Worm (Caenorhabditis elegans) whole organism, L3 larva: ENCODE data around the gene C04E6.12.
A peak's percentile ranks its signal among the peaks of the same experiment; 100 is the strongest.

Experiments
- aly-2 ChIP-seq: fragments of 150-350 bp; optimal IDR thresholded peaks from 2 replicates; lab custom pipeline; 2014; ENCODE audit warnings: missing biosample characterization, missing genetic modification characterization
- ama-1 ChIP-seq: fragments of 150-350 bp; optimal IDR thresholded peaks from 2 replicates; lab custom pipeline; 2018
- ceh-28 ChIP-seq: fragments of 150-350 bp; optimal IDR thresholded peaks from 2 replicates; lab custom pipeline; 2014; ENCODE audit warnings: missing biosample characterization, missing genetic modification reagents, missing genetic modification characterization
- daf-12 ChIP-seq: fragments of 150-350 bp; optimal IDR thresholded peaks from 2 replicates; lab custom pipeline; 2014; ENCODE audit warnings: missing biosample characterization, missing genetic modification reagents, missing genetic modification characterization
- egl-5 ChIP-seq: fragments of 150-350 bp; optimal IDR thresholded peaks from 2 replicates; lab custom pipeline; 2017; ENCODE audit warnings: missing biosample characterization, missing genetic modification reagents, missing genetic modification characterization, inconsistent platforms
- elt-1 ChIP-seq: fragments of 150-350 bp; optimal IDR thresholded peaks from 2 replicates; lab custom pipeline; 2014; ENCODE audit warnings: missing biosample characterization, missing genetic modification characterization
- elt-2 ChIP-seq: sonication (generic microtip); optimal IDR thresholded peaks from 2 replicates; lab custom pipeline; 2016; ENCODE audit warnings: missing genetic modification reagents, mild to moderate bottlenecking, missing genetic modification characterization, missing compliant biosample characterization
- elt-3 ChIP-seq, 3 experiments: fragments of 150-350 bp in 1 of 3; sonication (generic microtip) in 2 of 3; optimal IDR thresholded peaks; 2 replicates in 2 of 3; 4 replicates in 1 of 3; lab custom pipeline; 2014 to 2017; ENCODE audit warnings: missing biosample characterization in 3 of 3, missing genetic modification characterization in 3 of 3
- eor-1 ChIP-seq, 2 experiments: fragments of 150-350 bp; optimal IDR thresholded peaks; 2 replicates each; lab custom pipeline; 2014 to 2018; ENCODE audit warnings: missing biosample characterization in 2 of 2, missing genetic modification characterization in 2 of 2
- fkh-10 ChIP-seq: sonication (generic microtip); optimal IDR thresholded peaks from 2 replicates; lab custom pipeline; 2017; ENCODE audit warnings: missing biosample characterization, missing genetic modification reagents, missing genetic modification characterization
- fkh-2 ChIP-seq: fragments of 150-350 bp; optimal IDR thresholded peaks from 2 replicates; lab custom pipeline; 2014; ENCODE audit warnings: missing biosample characterization, missing genetic modification reagents, missing genetic modification characterization
- fos-1 ChIP-seq: fragments of 150-350 bp; optimal IDR thresholded peaks from 2 replicates; lab custom pipeline; 2014; ENCODE audit warnings: missing biosample characterization, missing genetic modification characterization
- hmg-11 ChIP-seq: sonication (generic microtip); optimal IDR thresholded peaks from 2 replicates; lab custom pipeline; 2016; ENCODE audit warnings: missing genetic modification characterization, missing compliant biosample characterization
- lin-39 ChIP-seq: fragments of 150-350 bp; optimal IDR thresholded peaks from 2 replicates; lab custom pipeline; 2018; ENCODE audit warnings: missing biosample characterization, missing genetic modification reagents, missing genetic modification characterization
- lsy-12 ChIP-seq: sonication (generic microtip); optimal IDR thresholded peaks from 2 replicates; lab custom pipeline; 2016; ENCODE audit warnings: mild to moderate bottlenecking, missing genetic modification characterization, missing compliant biosample characterization
- mdl-1 ChIP-seq: fragments of 150-350 bp; optimal IDR thresholded peaks from 2 replicates; lab custom pipeline; 2014; ENCODE audit warnings: missing biosample characterization, missing genetic modification characterization
- mml-1 ChIP-seq: fragments of 150-350 bp; sonication (generic microtip); optimal IDR thresholded peaks from 3 replicates; lab custom pipeline; 2014; ENCODE audit warnings: missing biosample characterization, missing genetic modification characterization
- nfya-1 ChIP-seq: sonication (generic microtip); optimal IDR thresholded peaks from 2 replicates; lab custom pipeline; 2017; ENCODE audit warnings: missing genetic modification characterization, mild to moderate bottlenecking, missing compliant biosample characterization, antibody characterized with exemption, moderate library complexity; ENCODE audit not compliant: insufficient read depth
- nhr-11 ChIP-seq: fragments of 150-350 bp; optimal IDR thresholded peaks from 2 replicates; lab custom pipeline; 2014; ENCODE audit warnings: missing biosample characterization, missing genetic modification characterization
- nhr-237 ChIP-seq: fragments of 150-350 bp; optimal IDR thresholded peaks from 2 replicates; lab custom pipeline; 2014; ENCODE audit warnings: missing biosample characterization, missing genetic modification characterization
- nhr-25 ChIP-seq: sonication (generic microtip); optimal IDR thresholded peaks from 2 replicates; lab custom pipeline; 2017; ENCODE audit warnings: missing biosample characterization, missing genetic modification characterization
- nhr-28 ChIP-seq: fragments of 150-350 bp; optimal IDR thresholded peaks from 2 replicates; lab custom pipeline; 2014; ENCODE audit warnings: missing biosample characterization, missing genetic modification characterization
- nhr-43 ChIP-seq: sonication (generic microtip); optimal IDR thresholded peaks from 2 replicates; lab custom pipeline; 2016; ENCODE audit warnings: mild to moderate bottlenecking, missing genetic modification characterization, missing compliant biosample characterization; ENCODE audit not compliant: poor library complexity, severe bottlenecking
- nhr-76 ChIP-seq: fragments of 150-350 bp; sonication (generic microtip); optimal IDR thresholded peaks from 5 replicates; lab custom pipeline; 2014; ENCODE audit warnings: missing biosample characterization, missing genetic modification characterization
- nhr-77 ChIP-seq: fragments of 150-350 bp; optimal IDR thresholded peaks from 2 replicates; lab custom pipeline; 2014; ENCODE audit warnings: missing biosample characterization, missing genetic modification characterization
- pha-4 ChIP-seq: fragments of 150-350 bp; optimal IDR thresholded peaks from 2 replicates; lab custom pipeline; 2014; ENCODE audit warnings: missing biosample characterization, missing genetic modification reagents, missing genetic modification characterization
- skn-1 ChIP-seq: fragments of 150-350 bp; optimal IDR thresholded peaks from 2 replicates; lab custom pipeline; 2014; ENCODE audit warnings: missing biosample characterization, missing genetic modification characterization
- snpc-4 ChIP-seq: fragments of 150-350 bp; optimal IDR thresholded peaks from 2 replicates; lab custom pipeline; 2014; ENCODE audit warnings: missing biosample characterization, missing genetic modification characterization
- tbx-2 ChIP-seq: sonication (generic microtip); optimal IDR thresholded peaks from 2 replicates; lab custom pipeline; 2016; ENCODE audit warnings: mild to moderate bottlenecking, missing genetic modification characterization, missing compliant biosample characterization
- unc-39 ChIP-seq: sonication (generic microtip); optimal IDR thresholded peaks from 4 replicates; lab custom pipeline; 2017; ENCODE audit warnings: missing biosample characterization, missing genetic modification characterization
- unc-62 ChIP-seq: fragments of 150-350 bp; sonication (generic microtip); optimal IDR thresholded peaks from 4 replicates; lab custom pipeline; 2014; ENCODE audit warnings: missing biosample characterization, missing genetic modification reagents, missing genetic modification characterization
- ztf-11 ChIP-seq: fragments of 150-350 bp; optimal IDR thresholded peaks from 2 replicates; lab custom pipeline; 2014; ENCODE audit warnings: missing biosample characterization, missing genetic modification characterization
- ztf-4 ChIP-seq: fragments of 150-350 bp; optimal IDR thresholded peaks from 2 replicates; lab custom pipeline; 2014; ENCODE audit warnings: missing biosample characterization, missing genetic modification characterization

The C04E6.12 gene

DNA sequence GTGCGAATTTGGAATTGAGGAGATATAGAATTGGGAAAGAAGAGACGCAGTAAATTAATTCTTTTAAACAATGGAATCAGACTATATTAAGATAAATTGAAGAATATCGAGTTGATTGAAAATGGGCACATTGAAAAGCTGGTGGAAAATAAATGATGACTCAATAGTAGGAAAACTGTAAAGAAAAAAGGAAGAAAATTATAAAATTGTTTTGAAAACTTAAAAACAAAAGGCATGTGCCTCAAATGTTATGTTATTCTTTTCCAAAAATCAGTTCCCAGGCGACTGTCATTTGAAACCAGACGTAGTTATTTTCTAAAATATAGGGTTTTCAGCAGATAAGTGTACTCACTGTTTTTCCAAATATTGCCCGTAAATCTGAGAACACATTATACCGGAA lies at the start of gene C04E6.12:
Gene C04E6.12, minus strand, starts transcription at position 101 of the 400 bp plus-strand sequence.
- TF ChIP-seq mml-1 (tag; lab: Kevin White, UChicago) (no peak), elt-3 (tag; optimal IDR thresholded peaks at IDR 0.05; lab: Kevin White, UChicago) (no peak), eor-1 (tag; optimal IDR thresholded peaks at IDR 0.05; lab: Kevin White, UChicago) (no peak), tbx-2 (tag; lab: Kevin White, UChicago) (no peak), nhr-28 (tag; lab: Kevin White, UChicago) (no peak), hmg-11 (no peak), lsy-12 (tag; lab: Kevin White, UChicago) (no peak), nfya-1 (no peak), egl-5 (tag; lab: Kevin White, UChicago) (no peak), nhr-25 (tag; lab: Kevin White, UChicago) (no peak), ztf-4 (tag; lab: Kevin White, UChicago) (no peak), nhr-77 (tag; lab: Kevin White, UChicago) (no peak), fkh-10 (no peak), nhr-11 (tag; lab: Kevin White, UChicago) (no peak), ceh-28 (tag; lab: Kevin White, UChicago) (no peak), ama-1 (no peak)

DNA sequence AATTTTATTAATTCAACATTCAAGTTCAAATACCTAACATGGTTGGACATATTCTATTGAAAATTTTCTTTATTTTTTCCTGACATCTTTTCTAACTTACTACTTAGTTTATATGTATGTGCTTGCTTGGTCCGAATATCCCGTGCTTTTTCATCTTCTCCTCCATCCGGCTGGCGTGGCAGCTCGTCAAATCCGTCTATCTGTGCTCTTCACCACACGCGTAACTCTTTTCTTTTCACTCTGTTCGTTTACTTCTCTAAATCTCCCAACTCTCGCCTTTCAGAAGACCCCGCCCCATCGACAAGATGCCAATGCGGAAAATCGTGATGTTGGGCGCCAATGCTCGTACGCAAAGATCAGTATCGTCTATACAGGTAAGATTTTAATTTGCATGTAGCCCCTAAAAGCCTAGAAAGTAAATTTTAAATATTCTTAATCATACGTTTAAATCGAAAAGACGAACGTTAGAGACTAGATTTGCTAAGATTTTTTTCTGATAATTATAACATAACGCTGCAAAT lies 44.9 kb upstream of the C04E6.12 start:
- peak; percentile 53 for TF ChIP-seq nfya-1
- peak; percentile 36 for TF ChIP-seq lin-39
- no peak for TF ChIP-seq ztf-11 (tag; lab: Kevin White, UChicago)

DNA sequence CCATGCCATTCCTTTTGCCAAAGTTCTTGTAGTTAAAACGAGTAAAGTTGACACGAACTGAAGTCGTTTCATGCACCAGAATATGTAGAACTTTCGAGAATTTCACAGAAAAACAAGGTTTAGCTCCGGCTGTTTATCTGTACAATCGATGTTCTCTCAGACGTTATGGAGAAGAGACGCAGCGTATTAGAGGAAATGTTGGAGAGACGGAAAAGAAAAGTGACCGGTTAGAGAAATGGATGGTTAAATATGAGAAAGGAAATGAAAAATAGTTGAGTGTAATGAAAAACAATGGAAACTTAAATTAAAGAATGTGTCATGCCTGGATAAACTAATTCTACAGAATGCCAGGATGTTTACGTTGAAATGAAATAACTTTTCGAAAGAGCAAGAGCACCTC lies 43.9 kb upstream of the C04E6.12 start, which contains the start of gene pcm-1:
Gene pcm-1, minus strand, starts transcription at position 187 of the 400 bp plus-strand sequence.
- TF ChIP-seq hmg-11 (peak; percentile 2), lin-39 (peak; percentile 2), snpc-4 (peak; percentile 25), nfya-1 (peak; percentile 62), ceh-28 (tag; lab: Kevin White, UChicago) (peak; percentile 34), nhr-43 (no peak)

DNA sequence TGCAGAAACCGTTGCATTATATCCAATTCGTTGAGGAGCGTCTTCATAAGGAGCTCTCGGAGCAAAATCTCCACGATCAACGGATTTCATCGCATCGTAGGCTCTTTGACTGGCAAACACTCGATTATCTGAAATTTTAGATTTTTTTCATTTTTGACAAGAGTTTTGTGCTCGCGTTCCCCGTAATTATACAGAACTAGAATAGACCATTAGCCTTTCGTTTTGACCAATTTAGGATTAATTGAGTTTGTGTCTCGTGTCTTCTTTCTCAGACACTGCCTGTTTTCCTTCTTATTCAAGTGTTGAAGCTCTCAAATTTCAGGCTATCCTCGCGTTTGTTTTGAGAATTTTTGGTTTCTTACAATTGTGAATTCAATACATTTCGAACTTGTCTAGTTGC lies 43.3 kb upstream of the C04E6.12 start:
- no peak for TF ChIP-seq aly-2 (tag; lab: Kevin White, UChicago)
- TF ChIP-seq daf-12 (tag; lab: Kevin White, UChicago): no peak
- TF ChIP-seq pha-4 (tag; lab: Kevin White, UChicago): no peak
- TF ChIP-seq skn-1: no peak
- TF ChIP-seq elt-2 (tag; lab: Kevin White, UChicago): no peak
- no peak for TF ChIP-seq nhr-237
- no peak for TF ChIP-seq nhr-43
- no peak for TF ChIP-seq fkh-2 (tag; lab: Kevin White, UChicago)
- TF ChIP-seq nhr-76 (tag; lab: Kevin White, UChicago): no peak
- TF ChIP-seq eor-1 (tag; optimal IDR thresholded peaks at IDR 0.05; lab: Kevin White, UChicago): no peak
- TF ChIP-seq fos-1 (tag; lab: Kevin White, UChicago): no peak
- TF ChIP-seq nhr-25 (tag; lab: Kevin White, UChicago): no peak
- TF ChIP-seq elt-1 (tag; lab: Kevin White, UChicago): no peak
- no peak for TF ChIP-seq ztf-11 (tag; lab: Kevin White, UChicago)
- no peak for TF ChIP-seq unc-62
- no peak for TF ChIP-seq unc-39 (tag; lab: Kevin White, UChicago)

DNA sequence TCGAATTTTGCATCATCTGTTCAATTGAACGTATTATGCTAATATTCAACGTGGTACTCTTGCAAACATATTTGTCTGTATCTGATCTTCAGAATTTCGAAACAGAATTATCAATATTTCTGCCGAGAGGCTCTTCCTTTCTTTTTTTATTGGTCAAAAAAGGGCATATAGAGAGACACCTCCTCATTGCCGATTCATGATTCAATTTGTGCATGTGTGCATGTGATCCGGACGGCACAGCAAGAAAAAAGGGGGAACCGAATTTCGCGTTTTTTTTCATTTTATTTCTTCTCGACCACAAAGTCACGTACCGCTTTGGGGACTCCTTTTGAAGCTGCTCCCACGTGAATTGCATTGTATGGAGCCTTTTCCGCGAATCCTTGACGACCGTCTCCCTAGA lies 41.7 kb upstream of the C04E6.12 start, which contains the start of gene mcp-1:
Gene mcp-1, plus strand, starts transcription at position 292 of the 400 bp plus-strand sequence.
- peak; percentile 26 for TF ChIP-seq nfya-1
- peak; percentile 83 for TF ChIP-seq fkh-10
- no peak for TF ChIP-seq hmg-11

DNA sequence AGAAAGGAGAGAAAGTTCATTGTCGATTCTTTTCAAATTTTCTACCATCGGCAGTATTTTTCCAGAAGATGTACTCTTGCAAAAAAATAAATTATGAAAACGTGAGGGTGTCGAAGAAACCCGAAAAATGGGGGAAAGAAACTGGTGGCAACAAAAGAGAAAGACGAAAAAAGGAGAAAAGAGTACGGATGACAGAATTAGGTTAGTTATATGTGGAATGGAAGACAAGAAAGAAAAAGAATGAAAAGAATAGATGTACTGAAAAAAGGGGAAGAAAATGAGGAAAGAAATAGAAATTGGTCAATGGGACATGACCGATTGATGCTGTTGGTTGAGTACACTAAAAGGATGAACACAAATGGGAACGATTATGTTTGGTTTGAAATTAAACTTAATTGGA lies 35.8 kb upstream of the C04E6.12 start:
- TF ChIP-seq mdl-1: no peak
